Worm (Caenorhabditis elegans): ENCODE measurements around the gene F46G10.1.

Gene F46G10.1

DNA sequence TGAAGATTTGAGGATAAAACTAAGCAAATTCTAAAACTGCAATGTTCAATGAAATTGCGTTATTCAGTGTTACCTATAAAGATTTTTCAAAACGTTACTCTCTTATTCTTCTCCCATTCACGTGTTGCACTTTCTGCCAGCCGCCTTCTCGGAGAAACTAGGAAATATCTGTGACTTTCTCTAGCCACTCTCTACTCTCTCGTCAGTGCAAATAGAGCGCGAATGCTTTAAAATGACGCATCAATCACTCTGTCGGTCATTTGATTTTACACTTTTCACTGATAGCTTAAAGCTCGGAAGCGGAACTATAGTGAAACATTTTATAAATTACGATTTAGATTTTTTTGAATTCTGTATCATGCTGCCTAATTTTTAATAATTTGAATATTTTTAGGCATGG, 17.3 kb upstream of the F46G10.1 start:
- TF ChIP-seq unc-55 (GFP tag; optimal IDR thresholded peaks at IDR 0.05) (peak; percentile 87), mdl-1 (tag; optimal IDR thresholded peaks at IDR 0.05) (peak; percentile 20 to 76), egl-27 (tag; optimal IDR thresholded peaks at IDR 0.05) (peak; percentile 70), lin-13 (GFP tag; optimal IDR thresholded peaks at IDR 0.05) (peak; percentile 64), lsy-2 (tag; optimal IDR thresholded peaks at IDR 0.05) (peak in 1 of 2 experiments; percentile 81), fos-1 (tag; optimal IDR thresholded peaks at IDR 0.05) (peak; percentile 99), zag-1 (tag; optimal IDR thresholded peaks at IDR 0.05) (peak; percentile 57), snpc-4 (tag; optimal IDR thresholded peaks at IDR 0.05) (peak; percentile 58), blmp-1 (tag; optimal IDR thresholded peaks at IDR 0.05; ENCODE audit: insufficient read depth) (peak; percentile 69), C34F6.9 (tag; optimal IDR thresholded peaks at IDR 0.05) (peak; percentile 94), sma-9 (GFP tag; optimal IDR thresholded peaks at IDR 0.05) (peak; percentile 89), sma-9 (tag; optimal IDR thresholded peaks at IDR 0.05) (no peak), nhr-25 (tag; optimal IDR thresholded peaks at IDR 0.05) (peak; percentile 83), F13H6.1 (tag; optimal IDR thresholded peaks at IDR 0.05) (peak; percentile 89), sma-3 (GFP tag; optimal IDR thresholded peaks at IDR 0.05) (peak; percentile 85), gmeb-1 (tag; optimal IDR thresholded peaks at IDR 0.05) (peak; percentile 58), ceh-82 (tag; optimal IDR thresholded peaks at IDR 0.05) (no peak), ztf-4 (tag; optimal IDR thresholded peaks at IDR 0.05) (peak; percentile 29), nhr-23 (tag; optimal IDR thresholded peaks at IDR 0.05) (no peak), ztf-1 (GFP tag; conservative IDR thresholded peaks at IDR 0.05) (no peak), nhr-129 (tag; optimal IDR thresholded peaks at IDR 0.05) (peak; percentile 94), crh-2 (tag; optimal IDR thresholded peaks at IDR 0.05) (peak; percentile 85), lin-11 (tag; optimal IDR thresholded peaks at IDR 0.05) (peak; percentile 28), nhr-237 (tag; optimal IDR thresholded peaks at IDR 0.05) (no peak), nhr-21 (tag; optimal IDR thresholded peaks at IDR 0.05) (peak; percentile 86), nhr-6 (tag; optimal IDR thresholded peaks at IDR 0.05) (peak; percentile 79), Y55F3AM.14 (GFP tag; optimal IDR thresholded peaks at IDR 0.05) (no peak), sem-4 (tag; optimal IDR thresholded peaks at IDR 0.05) (peak; percentile 80), mab-5 (tag; optimal IDR thresholded peaks at IDR 0.05) (peak; percentile 79), ZK546.5 (tag; optimal IDR thresholded peaks at IDR 0.05) (no peak), nhr-11 (tag; optimal IDR thresholded peaks at IDR 0.05) (no peak), lin-39 (tag; optimal IDR thresholded peaks at IDR 0.05) (peak; percentile 63), elt-3 (tag; optimal IDR thresholded peaks at IDR 0.05) (no peak)

DNA sequence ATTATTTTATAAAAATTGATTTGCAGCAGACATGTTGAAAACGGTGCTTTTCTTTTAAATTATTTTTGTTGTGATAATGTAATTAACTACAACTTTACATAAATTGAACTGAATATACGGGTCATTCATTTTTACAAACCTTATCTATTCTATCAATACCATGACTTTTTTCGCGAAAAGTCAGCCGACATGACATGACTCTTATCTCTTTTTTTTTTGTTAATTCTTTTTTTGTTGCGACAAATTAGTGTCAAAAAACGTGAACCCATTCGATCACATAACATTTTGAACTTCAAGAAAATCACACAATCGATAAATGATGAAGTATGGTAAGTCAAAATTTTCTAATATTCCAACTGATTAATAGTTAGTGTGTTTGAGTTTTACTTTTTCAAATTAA, 16.5 kb upstream of the F46G10.1 start, which contains the start of gene sir-2.2:
TSS of gene sir-2.2 (plus strand) at position 34 of the 400 bp plus-strand sequence.
- TF ChIP-seq nhr-129 (tag; optimal IDR thresholded peaks at IDR 0.05) (no peak), dmd-4 (tag; optimal IDR thresholded peaks at IDR 0.05) (no peak), F13H6.1 (tag; optimal IDR thresholded peaks at IDR 0.05) (peak; percentile 19), unc-39 (tag; optimal IDR thresholded peaks at IDR 0.05) (no peak), aly-2 (tag; optimal IDR thresholded peaks at IDR 0.05) (no peak), elt-1 (tag; optimal IDR thresholded peaks at IDR 0.05) (no peak), nhr-21 (tag; optimal IDR thresholded peaks at IDR 0.05) (peak; percentile 43), crh-2 (tag; optimal IDR thresholded peaks at IDR 0.05) (peak; percentile 23), sma-9 (GFP tag; optimal IDR thresholded peaks at IDR 0.05) (peak; percentile 74), sma-9 (tag; optimal IDR thresholded peaks at IDR 0.05) (no peak), nhr-25 (tag; optimal IDR thresholded peaks at IDR 0.05) (peak; percentile 39), sma-3 (GFP tag; optimal IDR thresholded peaks at IDR 0.05) (peak; percentile 4), fos-1 (tag; optimal IDR thresholded peaks at IDR 0.05) (peak; percentile 84)

DNA sequence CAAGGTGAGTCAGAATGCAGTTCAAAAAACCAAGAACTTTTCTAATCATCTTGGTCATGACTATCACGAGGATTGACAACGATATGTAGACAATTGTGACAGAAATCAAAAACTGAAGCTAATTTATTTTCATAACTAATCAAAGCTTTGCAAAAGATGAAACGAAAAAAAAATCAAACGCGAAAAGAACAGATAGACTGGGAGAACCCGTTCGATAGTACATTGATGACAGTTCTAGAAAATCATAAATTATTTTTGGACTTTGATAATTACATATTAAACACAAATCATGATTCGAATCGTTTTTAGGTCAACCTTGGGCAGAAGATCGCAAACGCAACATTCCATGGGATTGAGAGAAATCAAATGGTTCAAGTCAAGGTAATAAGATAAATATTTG, 13.5 kb upstream of the F46G10.1 start:
- TF ChIP-seq nhr-21 (tag; optimal IDR thresholded peaks at IDR 0.05) (peak; percentile 70), sma-3 (GFP tag; optimal IDR thresholded peaks at IDR 0.05) (peak; percentile 67), nhr-25 (tag; optimal IDR thresholded peaks at IDR 0.05) (peak; percentile 81), blmp-1 (tag; optimal IDR thresholded peaks at IDR 0.05; ENCODE audit: insufficient read depth) (peak; percentile 67), lsy-2 (tag; optimal IDR thresholded peaks at IDR 0.05) (peak in 1 of 2 experiments; percentile 14), sma-9 (GFP tag; optimal IDR thresholded peaks at IDR 0.05) (peak; percentile 42), sma-9 (tag; optimal IDR thresholded peaks at IDR 0.05) (no peak), fos-1 (tag; optimal IDR thresholded peaks at IDR 0.05) (peak; percentile 58), mdl-1 (tag; optimal IDR thresholded peaks at IDR 0.05) (no peak), mbf-1 (tag; optimal IDR thresholded peaks at IDR 0.05) (no peak), mab-5 (tag; optimal IDR thresholded peaks at IDR 0.05) (peak; percentile 28)

Data from whole organism, L2 larva.